Fruit fly (Drosophila melanogaster) whole organism, embryonic: ENCODE data around the gene CG7065.
A peak's percentile ranks its signal among the peaks of the same experiment; 100 is the strongest.

Experiments used
- BEAF-32 ChIP-seq: fragments of 200-800 bp; sonication (Bioruptor generic); optimal IDR thresholded peaks from 3 replicates; lab custom pipeline; 2017; ENCODE audit warnings: missing biosample characterization, missing genetic modification characterization, mild to moderate bottlenecking, moderate library complexity, missing genetic modification reagents
- Bgb ChIP-seq: fragments of 200-800 bp; sonication (Bioruptor generic); IDR thresholded peaks from 2 replicates; pipeline ENCODE4 v1.3.6; 2022; ENCODE audit warnings: missing biosample characterization, missing genetic modification characterization; ENCODE audit not compliant: partially characterized antibody
- BtbVII ChIP-seq: fragments of 200-800 bp; sonication (Bioruptor generic); optimal IDR thresholded peaks from 3 replicates; lab custom pipeline; 2017; ENCODE audit warnings: missing biosample characterization, mild to moderate bottlenecking, missing genetic modification characterization
- Bteb2 ChIP-seq: fragments of 200-800 bp; sonication (Bioruptor generic); optimal IDR thresholded peaks from 2 replicates; lab custom pipeline; 2016; ENCODE audit warnings: missing biosample characterization, missing genetic modification characterization
- CG10431 ChIP-seq: fragments of 200-800 bp; sonication (Bioruptor generic); optimal IDR thresholded peaks from 3 replicates; lab custom pipeline; 2018; ENCODE audit warnings: missing biosample characterization, mild to moderate bottlenecking, missing genetic modification characterization
- CG13287 ChIP-seq: fragments of 200-800 bp; sonication (Bioruptor generic); IDR thresholded peaks from 2 replicates; pipeline ENCODE4 v1.3.6; 2022; ENCODE audit warnings: missing biosample characterization, missing genetic modification characterization; ENCODE audit not compliant: partially characterized antibody
- CG13775 ChIP-seq: fragments of 200-800 bp; sonication (Bioruptor generic); optimal IDR thresholded peaks from 3 replicates; lab custom pipeline; 2017; ENCODE audit warnings: missing biosample characterization, mild to moderate bottlenecking, missing genetic modification characterization
- CG15269 ChIP-seq: fragments of 200-800 bp; sonication (Bioruptor generic); optimal IDR thresholded peaks from 2 replicates; lab custom pipeline; 2018; ENCODE audit warnings: missing biosample characterization, mild to moderate bottlenecking, missing genetic modification characterization, moderate library complexity
- CG1529 ChIP-seq: fragments of 200-800 bp; sonication (Bioruptor generic); optimal IDR thresholded peaks from 3 replicates; lab custom pipeline; 2018; ENCODE audit warnings: missing biosample characterization, missing genetic modification characterization
- CG1602 ChIP-seq: fragments of 200-800 bp; sonication (Bioruptor generic); optimal IDR thresholded peaks from 3 replicates; lab custom pipeline; 2016; ENCODE audit warnings: missing biosample characterization, missing genetic modification characterization
- CG17328 ChIP-seq: fragments of 200-800 bp; sonication (Bioruptor generic); IDR thresholded peaks from 2 replicates; pipeline ENCODE4 v1.3.6; 2022; ENCODE audit warnings: missing biosample characterization, missing genetic modification characterization
- CG1832 ChIP-seq: fragments of 200-800 bp; sonication (Bioruptor generic); optimal IDR thresholded peaks from 2 replicates; lab custom pipeline; 2017; ENCODE audit warnings: missing biosample characterization, mild to moderate bottlenecking, missing genetic modification characterization, inconsistent platforms
- CG18619 ChIP-seq: fragments of 200-800 bp; sonication (Bioruptor generic); optimal IDR thresholded peaks from 3 replicates; lab custom pipeline; 2017; ENCODE audit warnings: missing biosample characterization, mild to moderate bottlenecking, missing genetic modification characterization
- CG2712 ChIP-seq: fragments of 200-800 bp; optimal IDR thresholded peaks from 3 replicates; lab custom pipeline; 2019; ENCODE audit warnings: missing biosample characterization, mild to moderate bottlenecking, missing genetic modification characterization, moderate library complexity
- CG2889 ChIP-seq: fragments of 200-800 bp; sonication (Bioruptor generic); IDR thresholded peaks from 3 replicates; pipeline ENCODE4 v1.3.6; 2022; ENCODE audit warnings: missing biosample characterization, missing genetic modification characterization
- CG30431 ChIP-seq: fragments of 200-800 bp; sonication (Bioruptor generic); optimal IDR thresholded peaks from 2 replicates; lab custom pipeline; 2017; ENCODE audit warnings: missing biosample characterization, missing genetic modification characterization
- CG31388 ChIP-seq: fragments of 200-800 bp; sonication (Bioruptor generic); optimal IDR thresholded peaks from 2 replicates; lab custom pipeline; 2016; ENCODE audit warnings: missing biosample characterization, missing genetic modification characterization
- CG3163 ChIP-seq: fragments of 200-800 bp; sonication (Bioruptor generic); optimal IDR thresholded peaks from 3 replicates; lab custom pipeline; 2016; ENCODE audit warnings: missing biosample characterization, missing genetic modification characterization
- CG8359 ChIP-seq: fragments of 200-800 bp; sonication (Bioruptor generic); optimal IDR thresholded peaks from 2 replicates; lab custom pipeline; 2017; ENCODE audit warnings: missing biosample characterization, mild to moderate bottlenecking, missing genetic modification characterization, borderline replicate concordance
- CG9437 ChIP-seq: fragments of 200-800 bp; sonication (Bioruptor generic); optimal IDR thresholded peaks from 2 replicates; lab custom pipeline; 2018; ENCODE audit warnings: missing biosample characterization, mild to moderate bottlenecking, missing genetic modification characterization
- CG9817 ChIP-seq: fragments of 200-800 bp; sonication (Bioruptor generic); optimal IDR thresholded peaks from 2 replicates; lab custom pipeline; 2018; ENCODE audit warnings: missing biosample characterization, mild to moderate bottlenecking, missing genetic modification characterization, moderate library complexity
- CTCF ChIP-seq: fragments of 200-800 bp; sonication (Bioruptor generic); optimal IDR thresholded peaks from 2 replicates; lab custom pipeline; 2017; ENCODE audit warnings: missing biosample characterization, mild to moderate bottlenecking, missing genetic modification characterization, moderate library complexity
- Hr39 ChIP-seq: fragments of >200 bp; optimal IDR thresholded peaks from 2 replicates; lab custom pipeline; 2017
- Hr78 ChIP-seq, 2 experiments: fragments of 200-800 bp in 1 of 2; fragments of >200 bp in 1 of 2; sonication (Bioruptor generic) in 1 of 2; optimal IDR thresholded peaks; 2 replicates each; lab custom pipeline; 2017 to 2019; ENCODE audit warnings: missing biosample characterization in 2 of 2, missing genetic modification characterization in 2 of 2, mild to moderate bottlenecking in 1 of 2, moderate library complexity in 1 of 2
- Lpt ChIP-seq: fragments of >200 bp; optimal IDR thresholded peaks from 2 replicates; lab custom pipeline; 2018; ENCODE audit warnings: missing biosample characterization, missing genetic modification characterization
- Mad ChIP-seq: fragments of 200-800 bp; sonication (Bioruptor generic); optimal IDR thresholded peaks from 2 replicates; lab custom pipeline; 2016; ENCODE audit warnings: missing biosample characterization, missing genetic modification characterization
- Nf-YC ChIP-seq: fragments of 200-800 bp; optimal IDR thresholded peaks from 3 replicates; lab custom pipeline; 2019; ENCODE audit warnings: missing biosample characterization, mild to moderate bottlenecking, missing genetic modification characterization, moderate library complexity
- Opbp ChIP-seq: fragments of 200-800 bp; sonication (Bioruptor generic); IDR thresholded peaks from 3 replicates; pipeline ENCODE4 v1.3.6; 2022; ENCODE audit warnings: missing biosample characterization, missing genetic modification characterization; ENCODE audit not compliant: partially characterized antibody
- Ptx1 ChIP-seq: fragments of 200-800 bp; sonication (Bioruptor generic); IDR thresholded peaks from 2 replicates; pipeline ENCODE4 v1.3.6; 2022; ENCODE audit warnings: missing biosample characterization, missing genetic modification characterization
- Rx ChIP-seq: fragments of 200-800 bp; sonication (Bioruptor generic); IDR thresholded peaks from 2 replicates; pipeline ENCODE4 v1.3.6; 2022; ENCODE audit warnings: missing biosample characterization, missing genetic modification characterization
- Spps ChIP-seq: fragments of 200-800 bp; sonication (Bioruptor generic); optimal IDR thresholded peaks from 2 replicates; lab custom pipeline; 2018; ENCODE audit warnings: missing biosample characterization, mild to moderate bottlenecking, missing genetic modification characterization
- Trl ChIP-seq, 3 experiments: fragments of >200 bp in 2 of 3; fragments of 200-800 bp in 1 of 3; sonication (Bioruptor generic) in 1 of 3; optimal IDR thresholded peaks; 2 replicates in 1 of 3; 3 replicates in 2 of 3; lab custom pipeline; 2016 to 2017; ENCODE audit warnings: missing biosample characterization in 1 of 3, missing genetic modification characterization in 1 of 3
- br ChIP-seq: fragments of >200 bp; optimal IDR thresholded peaks from 2 replicates; lab custom pipeline; 2017
- disco-r ChIP-seq: fragments of 200-800 bp; sonication (Bioruptor generic); optimal IDR thresholded peaks from 2 replicates; lab custom pipeline; 2016; ENCODE audit warnings: missing biosample characterization, missing genetic modification characterization
- exex ChIP-seq: fragments of 200-800 bp; sonication (Bioruptor generic); optimal IDR thresholded peaks from 4 replicates; lab custom pipeline; 2018; ENCODE audit warnings: missing biosample characterization, mild to moderate bottlenecking, missing genetic modification characterization, moderate library complexity
- ken ChIP-seq: fragments of 200-800 bp; sonication (Bioruptor generic); IDR thresholded peaks from 3 replicates; pipeline ENCODE4 v1.3.6; 2022; ENCODE audit warnings: missing biosample characterization, missing genetic modification characterization
- mam ChIP-seq: fragments of 200-800 bp; sonication (Bioruptor generic); optimal IDR thresholded peaks from 3 replicates; lab custom pipeline; 2016; ENCODE audit warnings: missing biosample characterization, missing genetic modification characterization
- mld ChIP-seq: fragments of 200-800 bp; sonication (Bioruptor generic); IDR thresholded peaks from 3 replicates; pipeline ENCODE4 v1.3.6; 2022; ENCODE audit warnings: missing biosample characterization, missing genetic modification characterization; ENCODE audit not compliant: partially characterized antibody
- nerfin-1 ChIP-seq: fragments of 200-800 bp; sonication (Bioruptor generic); optimal IDR thresholded peaks from 3 replicates; lab custom pipeline; 2019; ENCODE audit warnings: missing biosample characterization, mild to moderate bottlenecking, missing genetic modification characterization, moderate library complexity
- pfk ChIP-seq: fragments of 200-800 bp; sonication (Bioruptor generic); optimal IDR thresholded peaks from 2 replicates; lab custom pipeline; 2018; ENCODE audit warnings: missing biosample characterization, mild to moderate bottlenecking, missing genetic modification characterization, moderate library complexity
- psq ChIP-seq: fragments of 200-800 bp; sonication (Bioruptor generic); optimal IDR thresholded peaks from 2 replicates; lab custom pipeline; 2017; ENCODE audit warnings: missing biosample characterization, missing genetic modification characterization
- sd ChIP-seq: fragments of 200-800 bp; sonication (Bioruptor generic); optimal IDR thresholded peaks from 3 replicates; lab custom pipeline; 2018; ENCODE audit warnings: missing biosample characterization, mild to moderate bottlenecking, missing genetic modification characterization, moderate library complexity
- sima ChIP-seq: fragments of 200-800 bp; sonication (Bioruptor generic); optimal IDR thresholded peaks from 2 replicates; lab custom pipeline; 2016; ENCODE audit warnings: missing biosample characterization, missing genetic modification characterization
- sob ChIP-seq: fragments of 200-800 bp; sonication (Bioruptor generic); IDR thresholded peaks from 2 replicates; pipeline ENCODE4 v1.3.6; 2022; ENCODE audit warnings: missing biosample characterization, missing genetic modification characterization
- sr ChIP-seq: fragments of 200-800 bp; sonication (Bioruptor generic); IDR thresholded peaks from 3 replicates; pipeline ENCODE4 v1.3.6; 2022; ENCODE audit warnings: missing biosample characterization, missing genetic modification characterization
- wdn ChIP-seq: fragments of 200-800 bp; sonication (Bioruptor generic); IDR thresholded peaks from 2 replicates; pipeline ENCODE4 v1.3.6; 2022; ENCODE audit warnings: missing biosample characterization, missing genetic modification characterization

CG7065 gene

dm6 chrX:9093062-9093461 is 49.2 kb upstream of the CG7065 start:
- no peak for TF ChIP-seq Trl (optimal IDR thresholded peaks at IDR 0.05; lab: Kevin White, UChicago)
- TF ChIP-seq Trl (GFP tag; optimal IDR thresholded peaks at IDR 0.05; lab: Kevin White, UChicago): no peak
- TF ChIP-seq nerfin-1 (tag; lab: Kevin White, UChicago): no peak
- no peak for TF ChIP-seq CG1529 (GFP tag; lab: Kevin White, UChicago)
- TF ChIP-seq pfk (GFP tag; lab: Kevin White, UChicago): no peak
- no peak for TF ChIP-seq CG3163 (GFP tag; lab: Kevin White, UChicago)
- TF ChIP-seq Ptx1 (GFP tag; lab: Robert Waterston, UW): no peak
- TF ChIP-seq CG13775 (GFP tag; lab: Kevin White, UChicago): no peak
- no peak for TF ChIP-seq Rx (GFP tag; lab: Robert Waterston, UW)
- no peak for TF ChIP-seq br
- TF ChIP-seq mld: no peak
- no peak for TF ChIP-seq psq (GFP tag; lab: Kevin White, UChicago)
- TF ChIP-seq Hr39 (lab: Kevin White, UChicago): no peak
- TF ChIP-seq CG1602: no peak
- no peak for TF ChIP-seq mam (GFP tag; lab: Kevin White, UChicago)
- TF ChIP-seq sob (GFP tag; lab: Robert Waterston, UW): no peak
- TF ChIP-seq CG2712 (tag; lab: Kevin White, UChicago): no peak

dm6 chrX:9093912-9094311 is 48.4 kb upstream of the CG7065 start:
- peak in 1 of 2 experiments; percentile 98 for TF ChIP-seq Hr78 (GFP tag; optimal IDR thresholded peaks at IDR 0.05; lab: Kevin White, UChicago)
- peak; percentile 65 for TF ChIP-seq CG1832 (GFP tag; lab: Kevin White, UChicago)
- TF ChIP-seq CG15269 (tag; lab: Kevin White, UChicago): no peak

DNA sequence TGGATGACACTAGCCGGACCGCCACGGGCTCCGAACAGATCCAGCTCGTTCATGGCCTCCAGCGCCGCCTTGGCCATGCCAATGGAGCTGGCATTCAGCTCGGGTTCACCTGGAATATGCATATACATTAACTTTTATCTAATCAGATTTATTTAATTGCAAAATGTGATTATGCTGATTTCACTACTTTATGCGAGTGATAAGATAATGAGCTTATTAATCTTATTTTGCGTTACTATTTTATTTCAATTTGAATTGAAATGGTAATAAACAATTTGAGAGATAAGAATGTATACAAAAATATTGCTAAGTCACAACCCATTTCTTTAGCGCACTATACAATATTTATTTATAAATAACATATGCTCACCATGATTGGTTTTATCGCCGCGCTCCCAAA is 40.2 kb upstream of the CG7065 start:
- TF ChIP-seq CG30431 (no peak), CG31388 (GFP tag; lab: Kevin White, UChicago) (no peak), CG2889 (GFP tag; lab: Robert Waterston, UW) (no peak), Bgb (no peak), Opbp (GFP tag; lab: Robert Waterston, UW) (no peak), sd (tag; lab: Kevin White, UChicago) (no peak), CG10431 (GFP tag; lab: Kevin White, UChicago) (no peak), exex (tag; lab: Kevin White, UChicago) (peak; percentile 93), CG9817 (tag; lab: Kevin White, UChicago) (no peak)

- TF ChIP-seq sr (GFP tag; lab: Robert Waterston, UW) (no peak), Nf-YC (tag; lab: Kevin White, UChicago) (no peak), BEAF-32 (GFP tag; lab: Kevin White, UChicago) (peak; percentile 35), Bteb2 (GFP tag; lab: Kevin White, UChicago) (no peak), disco-r (GFP tag; lab: Kevin White, UChicago) (no peak), CG8359 (GFP tag; lab: Kevin White, UChicago) (no peak), Spps (tag; lab: Kevin White, UChicago) (no peak), CG30431 (no peak), Mad (GFP tag; lab: Kevin White, UChicago) (no peak), BtbVII (no peak), Lpt (GFP tag; lab: Kevin White, UChicago) (no peak), CG17328 (GFP tag; lab: Robert Waterston, UW) (no peak), CG18619 (no peak), CG13287 (GFP tag; lab: Robert Waterston, UW) (0 out of 2 replicates have a peak, but pooled peaks have one; percentile 11), CG9437 (GFP tag; lab: Kevin White, UChicago) (peak; percentile 26), ken (GFP tag; lab: Robert Waterston, UW) (no peak), sima (GFP tag; lab: Kevin White, UChicago) (no peak), CTCF (GFP tag; lab: Kevin White, UChicago) (peak; percentile 25), wdn (GFP tag; lab: Robert Waterston, UW) (no peak)
These were observed 38.7 kb upstream of the CG7065 start, which contains the start of gene CG7766 for dm6 chrX:9103308-9104185. CG7766 (minus strand) TSS chrX:9103739.
